Fruit fly (Drosophila melanogaster): ENCODE data around the gene Vps4.

- TF ChIP-seq Sox14 (GFP tag; optimal IDR thresholded peaks at IDR 0.05) (no peak), Met (GFP tag; optimal IDR thresholded peaks at IDR 0.05) (no peak), CG6808 (GFP tag; optimal IDR thresholded peaks at IDR 0.05) (no peak), fd59A (GFP tag; optimal IDR thresholded peaks at IDR 0.05) (no peak), CG15336 (GFP tag; IDR thresholded peaks at IDR 0.05) (no peak), pdm3 (GFP tag; optimal IDR thresholded peaks at IDR 0.05) (no peak), CG8319 (GFP tag; optimal IDR thresholded peaks at IDR 0.05) (no peak), CG34406 (GFP tag; optimal IDR thresholded peaks at IDR 0.05) (no peak), topi (GFP tag; optimal IDR thresholded peaks at IDR 0.05) (no peak), Eip78C (GFP tag) (no peak), Ets96B (tag; optimal IDR thresholded peaks at IDR 0.05) (no peak), CG8119 (GFP tag; IDR thresholded peaks at IDR 0.05) (no peak), svp (GFP tag) (peak; percentile 73), Blimp-1 (GFP tag; optimal IDR thresholded peaks at IDR 0.05) (no peak)
Measured at dm6 chrX:17887208-17887627, 20.3 kb upstream of the Vps4 start, which contains the start of gene mnb.

Data from whole organism, prepupa.